Fruit fly (Drosophila melanogaster): Measurements from ENCODE around the gene Pdk1.

- no peak for TF ChIP-seq Sin3A (optimal IDR thresholded peaks at IDR 0.05)
- no peak for TF ChIP-seq br (optimal IDR thresholded peaks at IDR 0.05)
Measured at dm6 chr3L:136591-137280, 7.5 kb downstream of the Pdk1 start.

All from whole organism, embryonic.